Fruit fly (Drosophila melanogaster) whole organism, wandering third instar larva: Measurements from ENCODE around the gene CG42637.

Experiments used
- Abd-B ChIP-seq: fragments of >200 bp; optimal IDR thresholded peaks from 2 replicates; lab custom pipeline; 2017; ENCODE audit warnings: missing biosample characterization, missing genetic modification characterization
- CG32264 ChIP-seq: fragments of 200-800 bp; sonication (Bioruptor generic); optimal IDR thresholded peaks from 2 replicates; lab custom pipeline; 2016; ENCODE audit warnings: missing biosample characterization, missing genetic modification characterization
- CG9705 ChIP-seq: fragments of 200-800 bp; sonication (Bioruptor generic); optimal IDR thresholded peaks from 2 replicates; lab custom pipeline; 2018; ENCODE audit warnings: missing biosample characterization, mild to moderate bottlenecking, missing genetic modification characterization
- CrebA ChIP-seq: fragments of 200-800 bp; sonication (Bioruptor generic); optimal IDR thresholded peaks from 2 replicates; lab custom pipeline; 2016; ENCODE audit warnings: missing biosample characterization, mild to moderate bottlenecking, missing genetic modification characterization, borderline replicate concordance
- Dif ChIP-seq: fragments of 200-275, 200-300 bp; sonication (Bioruptor generic); optimal IDR thresholded peaks from 2 replicates; lab custom pipeline; 2018; ENCODE audit warnings: missing biosample characterization, missing genetic modification characterization; ENCODE audit not compliant: partially characterized antibody
- GATAd ChIP-seq: sonication (Bioruptor generic); optimal IDR thresholded peaks from 2 replicates; lab custom pipeline; 2016; ENCODE audit warnings: missing biosample characterization, missing genetic modification characterization
- HLH106 ChIP-seq: fragments of 200-800 bp; optimal IDR thresholded peaks from 3 replicates; lab custom pipeline; 2019; ENCODE audit warnings: missing biosample characterization, mild to moderate bottlenecking, missing genetic modification characterization, moderate library complexity
- Hnf4 ChIP-seq: fragments of 200-800 bp; sonication (Bioruptor generic); optimal IDR thresholded peaks from 2 replicates; lab custom pipeline; 2016; ENCODE audit warnings: missing biosample characterization, mild to moderate bottlenecking, missing genetic modification characterization
- Hr78 ChIP-seq: fragments of >200 bp; optimal IDR thresholded peaks from 2 replicates; lab custom pipeline; 2017; ENCODE audit warnings: missing biosample characterization, missing genetic modification characterization
- Hr83 ChIP-seq: fragments of 200-300 bp; sonication (Bioruptor generic); optimal IDR thresholded peaks from 2 replicates; lab custom pipeline; 2016; ENCODE audit warnings: missing biosample characterization, mild to moderate bottlenecking, missing genetic modification characterization, moderate library complexity; ENCODE audit not compliant: poor library complexity, severe bottlenecking
- Mio ChIP-seq: sonication (Bioruptor generic); optimal IDR thresholded peaks from 2 replicates; lab custom pipeline; 2016; ENCODE audit warnings: missing biosample characterization, missing genetic modification characterization
- Myc ChIP-seq: fragments of >200 bp; optimal IDR thresholded peaks from 2 replicates; lab custom pipeline; 2017
- N ChIP-seq: fragments of >200 bp; optimal IDR thresholded peaks from 2 replicates; lab custom pipeline; 2018; ENCODE audit warnings: missing biosample characterization, missing external identifiers, missing genetic modification characterization
- OdsH ChIP-seq: fragments of 200-800 bp; sonication (Bioruptor generic); optimal IDR thresholded peaks from 2 replicates; lab custom pipeline; 2016; ENCODE audit warnings: missing biosample characterization, mild to moderate bottlenecking, missing genetic modification characterization
- Rel ChIP-seq, 2 experiments: fragments of 200-800 bp; sonication (Bioruptor generic) in 1 of 2; optimal IDR thresholded peaks; 2 replicates in 1 of 2; 3 replicates in 1 of 2; lab custom pipeline; 2016 to 2019; ENCODE audit warnings: mild to moderate bottlenecking in 2 of 2, missing biosample characterization in 2 of 2, missing genetic modification characterization in 2 of 2, moderate library complexity in 1 of 2
- Sp1 ChIP-seq: fragments of 200-800 bp; sonication (Bioruptor generic); optimal IDR thresholded peaks from 3 replicates; lab custom pipeline; 2019; ENCODE audit warnings: missing biosample characterization, mild to moderate bottlenecking, missing genetic modification characterization, moderate library complexity
- Vsx2 ChIP-seq: fragments of 200-300, 225-300 bp; sonication (Bioruptor generic); optimal IDR thresholded peaks from 2 replicates; lab custom pipeline; 2018; ENCODE audit warnings: missing biosample characterization, missing genetic modification characterization; ENCODE audit not compliant: partially characterized antibody
- brk ChIP-seq: fragments of 200-800 bp; sonication (Bioruptor generic); optimal IDR thresholded peaks from 2 replicates; lab custom pipeline; 2016; ENCODE audit warnings: missing biosample characterization, mild to moderate bottlenecking, missing genetic modification characterization
- dl ChIP-seq, 2 experiments: fragments of 175-275, 200-275 bp in 1 of 2; fragments of 200-275 bp in 1 of 2; sonication (Bioruptor generic); optimal IDR thresholded peaks; lab custom pipeline; 2018; ENCODE audit warnings: mild to moderate bottlenecking in 2 of 2, missing biosample characterization in 2 of 2, missing genetic modification characterization in 2 of 2, moderate library complexity in 2 of 2; ENCODE audit not compliant: partially characterized antibody in 2 of 2, insufficient read depth in 1 of 2
- dmrt93B ChIP-seq: fragments of 200-800 bp; sonication (Bioruptor generic); optimal IDR thresholded peaks from 2 replicates; lab custom pipeline; 2018; ENCODE audit warnings: missing biosample characterization, mild to moderate bottlenecking, missing genetic modification characterization
- dsf ChIP-seq: sonication (Bioruptor generic); optimal IDR thresholded peaks from 2 replicates; lab custom pipeline; 2016; ENCODE audit warnings: missing biosample characterization, missing genetic modification characterization, borderline replicate concordance
- ey ChIP-seq: fragments of 200-800 bp; sonication (Bioruptor generic); optimal IDR thresholded peaks from 2 replicates; lab custom pipeline; 2016; ENCODE audit warnings: missing biosample characterization, missing genetic modification characterization
- foxo ChIP-seq, 2 experiments: fragments of 200-800 bp; sonication (Bioruptor generic); optimal IDR thresholded peaks; 2 replicates in 1 of 2; 3 replicates in 1 of 2; lab custom pipeline; 2016 to 2017; ENCODE audit warnings: missing biosample characterization in 2 of 2, missing genetic modification characterization in 2 of 2
- fru ChIP-seq: fragments of 200-800 bp; sonication (Bioruptor generic); optimal IDR thresholded peaks from 3 replicates; lab custom pipeline; 2016; ENCODE audit warnings: missing biosample characterization, mild to moderate bottlenecking, missing genetic modification characterization
- h ChIP-seq: fragments of 200-800 bp; sonication (Bioruptor generic); optimal IDR thresholded peaks from 3 replicates; lab custom pipeline; 2016; ENCODE audit warnings: missing biosample characterization, mild to moderate bottlenecking, missing genetic modification characterization
- lola ChIP-seq: fragments of >200 bp; optimal IDR thresholded peaks from 2 replicates; lab custom pipeline; 2017; ENCODE audit warnings: missing biosample characterization, missing genetic modification characterization
- pan ChIP-seq: fragments of >200 bp; optimal IDR thresholded peaks from 2 replicates; lab custom pipeline; 2017
- psq ChIP-seq: fragments of 200-800 bp; sonication (Bioruptor generic); optimal IDR thresholded peaks from 3 replicates; lab custom pipeline; 2017; ENCODE audit warnings: missing biosample characterization, mild to moderate bottlenecking, missing genetic modification characterization, moderate library complexity
- sage ChIP-seq: fragments of 200-800 bp; sonication (Bioruptor generic); optimal IDR thresholded peaks from 2 replicates; lab custom pipeline; 2016; ENCODE audit warnings: missing biosample characterization, mild to moderate bottlenecking, missing genetic modification characterization
- sv ChIP-seq: fragments of 200-800 bp; sonication (Bioruptor generic); optimal IDR thresholded peaks from 3 replicates; lab custom pipeline; 2016; ENCODE audit warnings: missing biosample characterization, missing genetic modification characterization
- usp ChIP-seq: fragments of >200 bp; optimal IDR thresholded peaks from 2 replicates; lab custom pipeline; 2017; ENCODE audit warnings: missing biosample characterization, missing genetic modification characterization
- woc ChIP-seq: sonication (Bioruptor generic); optimal IDR thresholded peaks from 2 replicates; lab custom pipeline; 2016; ENCODE audit warnings: missing biosample characterization, mild to moderate bottlenecking, missing genetic modification characterization

The CG42637 gene

DNA sequence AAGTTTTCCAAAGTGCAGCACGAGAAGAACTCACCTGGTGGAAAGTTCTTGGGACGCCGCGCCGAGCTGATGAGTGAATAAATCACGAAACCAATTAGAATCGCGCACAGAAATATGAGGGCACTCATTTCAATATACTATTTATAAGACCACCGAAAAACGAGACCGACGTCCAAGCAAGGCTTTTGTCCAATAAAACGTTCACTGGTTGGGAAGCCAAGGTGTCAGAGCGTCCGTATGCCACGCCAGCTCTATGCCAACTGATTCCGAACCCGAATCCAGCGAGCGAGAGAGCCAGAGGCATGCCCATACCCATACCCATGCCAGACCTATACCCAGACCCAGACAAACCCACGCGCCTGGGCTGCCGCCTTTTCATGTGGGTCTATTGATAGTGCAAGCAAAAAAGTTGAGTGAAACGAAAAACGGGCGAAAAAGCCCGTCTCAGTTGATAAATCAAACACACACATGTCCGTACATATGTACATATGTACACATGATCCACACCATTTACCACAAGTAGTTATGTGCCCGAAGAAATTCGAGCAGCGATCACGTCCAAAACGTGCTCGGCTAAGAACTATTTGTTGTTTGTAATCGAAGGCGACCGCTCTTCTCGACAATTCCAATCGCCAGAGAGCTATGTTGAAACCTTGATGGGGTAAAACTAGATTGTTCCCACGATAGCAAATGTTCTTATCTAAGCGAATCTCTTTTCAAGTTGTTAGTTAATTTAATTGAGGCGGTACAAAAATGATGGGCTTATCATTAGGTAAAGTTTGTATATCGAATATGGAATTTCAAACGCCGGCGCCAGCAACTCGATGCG is 19.9 kb upstream of the CG42637 start, which contains the start of gene Cyp305a1:
Cyp305a1 (minus strand) TSS at position 265 of the 829 bp plus-strand sequence.
- TF ChIP-seq pan (lab: Kevin White, UChicago) (no peak), sage (GFP tag; lab: Kevin White, UChicago) (no peak), Sp1 (no peak), fru (GFP tag; lab: Kevin White, UChicago) (no peak), dmrt93B (GFP tag; lab: Kevin White, UChicago) (no peak), Mio (GFP tag; lab: Kevin White, UChicago) (no peak), usp (GFP tag; lab: Kevin White, UChicago) (no peak), Rel (GFP tag; optimal IDR thresholded peaks at IDR 0.05; lab: Kevin White, UChicago) (no peak), Rel (tag; optimal IDR thresholded peaks at IDR 0.05; lab: Kevin White, UChicago) (no peak)

- TF ChIP-seq brk (no peak), psq (no peak), Hr83 (GFP tag; lab: Kevin White, UChicago) (no peak), Abd-B (GFP tag; lab: Kevin White, UChicago) (no peak)
Measured at dm6 chr3L:19812491-19812890, 19.1 kb upstream of the CG42637 start.

DNA sequence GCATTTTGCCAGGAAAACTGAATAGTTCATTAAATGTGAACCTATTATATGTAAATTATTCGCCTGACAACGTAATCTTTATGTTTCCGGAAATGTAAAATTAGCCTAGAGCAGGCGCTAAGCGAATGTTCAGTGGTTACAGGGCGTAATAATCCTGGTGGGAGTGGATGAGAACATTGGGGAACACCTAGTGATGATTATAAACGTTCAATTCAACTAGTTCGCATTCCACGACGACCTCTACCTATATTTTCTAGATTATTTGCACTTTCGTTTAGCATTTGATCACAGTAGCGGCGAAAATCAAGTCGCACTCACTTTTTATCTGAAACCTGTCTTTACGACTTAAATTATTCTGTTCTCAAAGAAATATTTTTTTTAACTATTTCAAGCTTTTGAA is 14.2 kb upstream of the CG42637 start:
- TF ChIP-seq CrebA = no peak
- TF ChIP-seq Abd-B (GFP tag; lab: Kevin White, UChicago) = no peak
- no peak for TF ChIP-seq N (GFP tag; lab: Kevin White, UChicago)
- TF ChIP-seq CG32264 (GFP tag; lab: Kevin White, UChicago) = no peak
- TF ChIP-seq GATAd (GFP tag; lab: Kevin White, UChicago) = no peak
- TF ChIP-seq sv = no peak
- no peak for TF ChIP-seq Vsx2 (GFP tag; lab: Kevin White, UChicago)
- no peak for TF ChIP-seq dsf
- TF ChIP-seq sage (GFP tag; lab: Kevin White, UChicago) = no peak
- TF ChIP-seq ey (GFP tag; lab: Kevin White, UChicago) = no peak
- no peak for TF ChIP-seq Sp1
- no peak for TF ChIP-seq Myc (lab: Kevin White, UChicago)
- no peak for TF ChIP-seq Hr78 (GFP tag; lab: Kevin White, UChicago)
- TF ChIP-seq, all 38 proteins: peak for 0

- TF ChIP-seq Myc (lab: Kevin White, UChicago) (peak; percentile 11), Vsx2 (GFP tag; lab: Kevin White, UChicago) (no peak), Mio (GFP tag; lab: Kevin White, UChicago) (no peak), CG9705 (GFP tag; lab: Kevin White, UChicago) (no peak), CG32264 (GFP tag; lab: Kevin White, UChicago) (no peak), pan (lab: Kevin White, UChicago) (no peak), sv (no peak), Rel (GFP tag; optimal IDR thresholded peaks at IDR 0.05; lab: Kevin White, UChicago) (no peak), Rel (tag; optimal IDR thresholded peaks at IDR 0.05; lab: Kevin White, UChicago) (peak; percentile 28), fru (GFP tag; lab: Kevin White, UChicago) (no peak), OdsH (GFP tag; lab: Kevin White, UChicago) (no peak), dsf (no peak), dmrt93B (GFP tag; lab: Kevin White, UChicago) (no peak), lola (GFP tag; lab: Kevin White, UChicago) (no peak), brk (no peak), N (GFP tag; lab: Kevin White, UChicago) (peak; percentile 47), foxo (GFP tag; optimal IDR thresholded peaks at IDR 0.05; lab: Kevin White, UChicago) (no peak), Dif (GFP tag; lab: Kevin White, UChicago) (no peak)
- TF ChIP-seq, all 38 proteins: peak for 3
Measured at dm6 chr3L:19807103-19807502, 13.7 kb upstream of the CG42637 start, which contains the start of the genes CG14104 and Kap-alpha1. Gene CG14104 (minus strand): TSS chr3L:19807199. Gene Kap-alpha1 (plus strand): TSS chr3L:19807232.

- TF ChIP-seq dmrt93B (GFP tag; lab: Kevin White, UChicago) (no peak), CG32264 (GFP tag; lab: Kevin White, UChicago) (no peak), sage (GFP tag; lab: Kevin White, UChicago) (no peak), lola (GFP tag; lab: Kevin White, UChicago) (no peak), Rel (GFP tag; optimal IDR thresholded peaks at IDR 0.05; lab: Kevin White, UChicago) (no peak), Rel (tag; optimal IDR thresholded peaks at IDR 0.05; lab: Kevin White, UChicago) (no peak), h (GFP tag; lab: Kevin White, UChicago) (no peak), Hnf4 (GFP tag; lab: Kevin White, UChicago) (no peak), CG9705 (GFP tag; lab: Kevin White, UChicago) (no peak), OdsH (GFP tag; lab: Kevin White, UChicago) (no peak), fru (GFP tag; lab: Kevin White, UChicago) (no peak), woc (no peak), Hr78 (GFP tag; lab: Kevin White, UChicago) (no peak), GATAd (GFP tag; lab: Kevin White, UChicago) (no peak), Sp1 (no peak), HLH106 (tag; lab: Kevin White, UChicago) (no peak), Myc (lab: Kevin White, UChicago) (no peak), dl (GFP tag; optimal IDR thresholded peaks at IDR 0.05; lab: Kevin White, UChicago; ENCODE audit: insufficient read depth in 1 of 2, partially characterized antibody in 2 of 2) (no peak), Abd-B (GFP tag; lab: Kevin White, UChicago) (no peak)
Measured at dm6 chr3L:19805895-19806294, 12.5 kb upstream of the CG42637 start, which contains the start of gene CG34116. Gene CG34116 (minus strand): TSS chr3L:19806036.
